Fruit fly (Drosophila melanogaster): ENCODE results near the gene CG12003.

The CG12003 gene

DNA sequence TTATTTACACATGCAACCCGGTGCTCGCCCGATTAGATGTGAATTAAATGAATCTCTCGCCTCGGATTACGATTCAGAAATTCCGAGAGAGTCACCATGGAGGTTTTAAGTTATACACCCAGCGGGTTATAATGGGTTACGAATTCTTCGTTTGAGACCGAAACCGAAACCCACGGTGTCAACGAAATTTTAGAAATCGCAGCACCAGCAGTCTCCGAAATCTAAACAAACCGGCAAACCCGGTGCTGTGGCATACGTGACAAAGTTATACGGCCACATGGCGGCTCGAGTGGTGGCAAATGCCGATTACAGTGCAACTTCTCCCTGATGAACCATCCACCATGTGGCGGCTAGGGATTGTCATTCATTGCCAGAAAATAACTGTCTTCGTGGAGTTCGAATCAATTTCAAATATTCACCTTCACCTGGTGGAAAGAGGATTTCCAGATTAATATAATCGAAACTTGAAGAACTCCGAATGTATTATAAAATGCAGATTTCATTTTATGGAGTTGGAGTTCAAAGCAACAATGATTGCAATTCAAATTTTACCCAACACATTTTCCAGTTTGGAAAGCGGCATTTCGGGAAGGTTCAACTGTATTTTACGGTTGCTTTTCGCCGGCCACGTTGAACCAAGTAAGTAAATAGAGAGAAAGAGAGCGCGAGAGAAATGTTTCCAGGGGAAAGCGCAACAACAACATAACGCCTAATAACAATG, 49.2 kb upstream of the CG12003 start (continued):
- TF ChIP-seq lmd (GFP tag; IDR thresholded peaks at IDR 0.05) (peak; percentile 59), run (tag; optimal IDR thresholded peaks at IDR 0.05) (peak; percentile 32), H2.0 (GFP tag; IDR thresholded peaks at IDR 0.05) (0 out of 2 replicates have a peak, but pooled peaks have one; percentile 14), Tbp (GFP tag; optimal IDR thresholded peaks at IDR 0.05) (no peak), CG6272 (GFP tag; IDR thresholded peaks at IDR 0.05) (peak; percentile 51), bab2 (GFP tag; optimal IDR thresholded peaks at IDR 0.05) (peak; percentile 73), Myb (GFP tag; optimal IDR thresholded peaks at IDR 0.05) (no peak), az2 (GFP tag; optimal IDR thresholded peaks at IDR 0.05) (peak; percentile 78)

DNA sequence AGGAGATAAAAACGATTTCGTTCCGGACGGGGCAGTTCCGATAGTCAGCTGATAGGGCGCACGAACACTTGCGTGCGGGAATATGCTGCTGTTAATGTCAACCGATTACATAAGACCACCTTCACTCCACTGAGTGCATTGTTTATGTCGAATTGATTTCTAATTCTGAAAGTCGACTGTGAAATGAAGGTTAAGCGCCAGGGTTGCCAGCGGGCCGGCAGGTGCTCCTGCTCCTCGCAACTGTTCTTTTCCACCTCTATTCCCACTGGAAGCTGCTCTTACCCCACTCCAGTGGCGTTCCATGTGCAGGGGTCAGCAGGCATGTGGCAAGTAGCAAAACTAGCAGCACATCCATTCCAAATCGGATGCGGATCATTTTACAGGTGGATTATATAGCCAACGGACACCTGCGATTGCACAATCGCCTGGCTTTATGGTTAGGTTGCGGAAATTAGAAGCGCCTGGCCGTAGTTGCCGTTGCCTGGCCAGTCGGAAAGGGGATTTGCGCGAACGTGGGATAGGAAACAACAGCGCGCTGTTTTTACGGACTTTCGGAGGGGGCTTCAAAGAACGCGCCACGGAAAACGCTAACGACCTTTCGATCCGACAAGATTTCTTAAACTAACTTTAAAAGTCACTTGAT, 48.4 kb upstream of the CG12003 start, which contains the start of gene cue:
Gene cue, minus strand, starts transcription at position 641 of the 643 bp plus-strand sequence.
- TF ChIP-seq so (GFP tag; IDR thresholded peaks at IDR 0.05) (peak; percentile 60; the same call in 2 of the 3 replicates), Kr (GFP tag; optimal IDR thresholded peaks at IDR 0.05) (no peak), seq (GFP tag; IDR thresholded peaks at IDR 0.05) (0 out of 2 replicates have a peak, but pooled peaks have one; percentile 6), MTF-1 (GFP tag; optimal IDR thresholded peaks at IDR 0.05; ENCODE audit: borderline replicate concordance) (peak; percentile 38), CG10543 (GFP tag; optimal IDR thresholded peaks at IDR 0.05) (no peak), jing (GFP tag; optimal IDR thresholded peaks at IDR 0.05) (no peak), CG15269 (tag; optimal IDR thresholded peaks at IDR 0.05) (no peak), crp (GFP tag; optimal IDR thresholded peaks at IDR 0.05) (peak in 1 of 2 experiments; percentile 33), kah (GFP tag; optimal IDR thresholded peaks at IDR 0.05) (peak; percentile 56), Ets65A (GFP tag) (peak; percentile 70), chinmo (GFP tag; IDR thresholded peaks at IDR 0.05; ENCODE audit: partially characterized antibody) (0 out of 4 replicates have a peak, but pooled peaks have one; percentile 18), CG4328 (GFP tag; optimal IDR thresholded peaks at IDR 0.05) (no peak), CG30431 (GFP tag; optimal IDR thresholded peaks at IDR 0.05) (no peak), fd102C (GFP tag; optimal IDR thresholded peaks at IDR 0.05) (no peak), crc (GFP tag; optimal IDR thresholded peaks at IDR 0.05) (no peak), CG15073 (GFP tag; optimal IDR thresholded peaks at IDR 0.05) (no peak), Dbx (GFP tag; IDR thresholded peaks at IDR 0.05) (no peak), Elba2 (GFP tag; optimal IDR thresholded peaks at IDR 0.05) (peak; percentile 17), Atf6 (GFP tag; IDR thresholded peaks at IDR 0.05) (peak; percentile 15; the same call in 1 of the 2 replicates), stc (GFP tag; IDR thresholded peaks at IDR 0.05) (no peak), pros (GFP tag; optimal IDR thresholded peaks at IDR 0.05) (no peak), CG1602 (GFP tag; optimal IDR thresholded peaks at IDR 0.05) (no peak), CG34422 (GFP tag; IDR thresholded peaks at IDR 0.05) (0 out of 3 replicates have a peak, but pooled peaks have one; percentile 41), CG13287 (GFP tag; IDR thresholded peaks at IDR 0.05; ENCODE audit: partially characterized antibody) (no peak), D (optimal IDR thresholded peaks at IDR 0.05) (peak; percentile 51), D (GFP tag; optimal IDR thresholded peaks at IDR 0.05) (no peak), chm (GFP tag; IDR thresholded peaks at IDR 0.05) (0 out of 2 replicates have a peak, but pooled peaks have one; percentile 14), bigmax (GFP tag; optimal IDR thresholded peaks at IDR 0.05) (peak; percentile 21), CG8290 (GFP tag; optimal IDR thresholded peaks at IDR 0.05) (no peak), CG8290 (tag; optimal IDR thresholded peaks at IDR 0.05) (peak in 1 of 2 experiments; percentile 14), Fer2 (tag; optimal IDR thresholded peaks at IDR 0.05) (no peak), CG15514 (GFP tag; optimal IDR thresholded peaks at IDR 0.05) (peak; percentile 63), sd (tag; optimal IDR thresholded peaks at IDR 0.05) (no peak), peb (GFP tag; IDR thresholded peaks at IDR 0.05) (no peak), wek (GFP tag; optimal IDR thresholded peaks at IDR 0.05) (no peak), Bdp1 (GFP tag; optimal IDR thresholded peaks at IDR 0.05) (no peak), Bgb (GFP tag; IDR thresholded peaks at IDR 0.05; ENCODE audit: partially characterized antibody) (no peak), cg (GFP tag; optimal IDR thresholded peaks at IDR 0.05) (peak; percentile 26), Pdp1 (GFP tag; optimal IDR thresholded peaks at IDR 0.05) (peak in 1 of 2 experiments; percentile 97)

Data from whole organism, embryonic.